Worm (Caenorhabditis elegans) whole organism, L4 larva: Measurements from ENCODE around the gene mam-6.
A peak's percentile ranks its signal among the peaks of the same experiment; 100 is the strongest.

Experiments used
- F10B5.3 ChIP-seq: sonication (generic microtip); optimal IDR thresholded peaks from 2 replicates; lab custom pipeline; 2016; ENCODE audit warnings: mild to moderate bottlenecking, missing genetic modification characterization, missing compliant biosample characterization
- F37D6.2 ChIP-seq: sonication (generic microtip); optimal IDR thresholded peaks from 2 replicates; lab custom pipeline; 2016; ENCODE audit warnings: mild to moderate bottlenecking, missing genetic modification characterization, missing compliant biosample characterization
- R02D3.7 ChIP-seq: fragments of 150-350 bp; sonication (generic microtip); optimal IDR thresholded peaks from 3 replicates; lab custom pipeline; 2014; ENCODE audit warnings: missing biosample characterization, missing genetic modification characterization
- T20F7.1 ChIP-seq: fragments of 200-800 bp; sonication (Bioruptor generic); optimal IDR thresholded peaks from 2 replicates; lab custom pipeline; 2018; ENCODE audit warnings: mild to moderate bottlenecking, missing genetic modification characterization, missing compliant biosample characterization
- Y105C5A.15 ChIP-seq: fragments of 200-800 bp; sonication (Bioruptor generic); IDR thresholded peaks from 2 replicates; pipeline ENCODE4 v1.3.6; 2022; ENCODE audit warnings: missing genetic modification characterization, missing compliant biosample characterization
- Y48G9A.11 ChIP-seq: fragments of 200-800 bp; sonication (Bioruptor generic); IDR thresholded peaks from 2 replicates; pipeline ENCODE4 v1.3.6; 2022; ENCODE audit warnings: missing genetic modification reagents, missing genetic modification characterization, missing compliant biosample characterization
- Y75B8A.6 ChIP-seq: fragments of 200-800 bp; sonication (Bioruptor generic); IDR thresholded peaks from 2 replicates; pipeline ENCODE4 v1.3.6; 2022; ENCODE audit warnings: missing genetic modification reagents, missing genetic modification characterization, missing compliant biosample characterization
- aha-1 ChIP-seq: fragments of 150-350 bp; peaks from one replicate; lab custom pipeline; 2014; ENCODE audit warnings: missing biosample characterization, missing genetic modification characterization
- aly-2 ChIP-seq: sonication (generic microtip); optimal IDR thresholded peaks from 2 replicates; lab custom pipeline; 2018; ENCODE audit warnings: missing biosample characterization, missing genetic modification characterization
- arid-1 ChIP-seq: fragments of 200-800 bp; sonication (Bioruptor generic); conservative IDR thresholded peaks from 2 replicates; pipeline ENCODE4 v1.3.6; 2022; ENCODE audit warnings: missing genetic modification reagents, missing genetic modification characterization, missing compliant biosample characterization
- ces-1 ChIP-seq: fragments of 150-350 bp; sonication (generic microtip); optimal IDR thresholded peaks from 4 replicates; lab custom pipeline; 2014; ENCODE audit warnings: missing biosample characterization, missing genetic modification reagents, missing genetic modification characterization
- cey-2 ChIP-seq: sonication (generic microtip); optimal IDR thresholded peaks from 3 replicates; lab custom pipeline; 2017; ENCODE audit warnings: missing genetic modification characterization, mild to moderate bottlenecking, missing compliant biosample characterization, antibody characterized with exemption, borderline replicate concordance; ENCODE audit not compliant: insufficient read depth
- ctbp-1 ChIP-seq: fragments of 200-800 bp; sonication (Bioruptor generic); IDR thresholded peaks from 2 replicates; pipeline ENCODE4 v1.3.6; 2022; ENCODE audit warnings: missing genetic modification reagents, missing genetic modification characterization, missing compliant biosample characterization
- daf-12 ChIP-seq: fragments of 150-350 bp; optimal IDR thresholded peaks from 2 replicates; lab custom pipeline; 2014; ENCODE audit warnings: missing biosample characterization, missing genetic modification reagents, missing genetic modification characterization
- daf-16 ChIP-seq, 3 experiments: sonication (generic microtip); optimal IDR thresholded peaks; 2 replicates each; lab custom pipeline; 2016 to 2017; ENCODE audit warnings: missing genetic modification characterization in 3 of 3, missing genetic modification reagents in 3 of 3, mild to moderate bottlenecking in 2 of 3, missing compliant biosample characterization in 2 of 3, missing biosample characterization in 1 of 3, moderate library complexity in 1 of 3
- daf-19 ChIP-seq: fragments of 200-800 bp; sonication (Bioruptor generic); conservative IDR thresholded peaks from 2 replicates; pipeline ENCODE4 v1.3.6; 2022; ENCODE audit warnings: missing genetic modification characterization, missing compliant biosample characterization
- dmd-9 ChIP-seq: fragments of 200-800 bp; sonication (Bioruptor generic); IDR thresholded peaks from 2 replicates; pipeline ENCODE4 v1.3.6; 2022; ENCODE audit warnings: missing genetic modification reagents, missing genetic modification characterization, missing compliant biosample characterization
- dpl-1 ChIP-seq: fragments of 150-350 bp; optimal IDR thresholded peaks from 2 replicates; lab custom pipeline; 2014; ENCODE audit warnings: missing biosample characterization, missing genetic modification reagents, missing genetic modification characterization
- egl-43 ChIP-seq: fragments of 200-800 bp; sonication (Bioruptor generic); IDR thresholded peaks from 2 replicates; pipeline ENCODE4 v1.3.6; 2022; ENCODE audit warnings: missing genetic modification reagents, missing genetic modification characterization, missing compliant biosample characterization
- fos-1 ChIP-seq: fragments of 150-350 bp; optimal IDR thresholded peaks from 2 replicates; lab custom pipeline; 2014; ENCODE audit warnings: missing biosample characterization, missing genetic modification characterization
- hif-1 ChIP-seq, 2 experiments: sonication (generic microtip); optimal IDR thresholded peaks; 2 replicates each; lab custom pipeline; 2016 to 2017; ENCODE audit warnings: missing compliant biosample characterization in 2 of 2, missing genetic modification characterization in 2 of 2, missing genetic modification reagents in 2 of 2, missing genotype in 2 of 2, mild to moderate bottlenecking in 1 of 2
- hlh-11 ChIP-seq: fragments of 200-800 bp; sonication (Bioruptor generic); optimal IDR thresholded peaks from 2 replicates; lab custom pipeline; 2018; ENCODE audit warnings: mild to moderate bottlenecking, missing genetic modification characterization, missing compliant biosample characterization
- hlh-30 ChIP-seq: sonication (generic microtip); optimal IDR thresholded peaks from 2 replicates; lab custom pipeline; 2017; ENCODE audit warnings: antibody characterized with exemption, mild to moderate bottlenecking, missing genetic modification characterization, missing compliant biosample characterization; ENCODE audit not compliant: insufficient read depth
- lin-13 ChIP-seq: fragments of 150-350 bp; optimal IDR thresholded peaks from 2 replicates; lab custom pipeline; 2014; ENCODE audit warnings: missing biosample characterization, missing genetic modification reagents, missing genetic modification characterization
- lin-29 ChIP-seq: fragments of 200-800 bp; sonication (Bioruptor generic); IDR thresholded peaks from 2 replicates; pipeline ENCODE4 v1.3.6; 2022; ENCODE audit warnings: missing genetic modification reagents, missing genetic modification characterization, missing compliant biosample characterization
- lsy-2 ChIP-seq, 2 experiments: fragments of 150-350 bp in 1 of 2; sonication (generic microtip) in 1 of 2; optimal IDR thresholded peaks; 2 replicates each; lab custom pipeline; 2014 to 2017; ENCODE audit warnings: missing biosample characterization in 2 of 2, missing genetic modification characterization in 2 of 2
- madf-5 ChIP-seq, 2 experiments: fragments of 200-800 bp; sonication (Bioruptor generic); IDR thresholded peaks; 2 replicates each; pipeline ENCODE4 v1.3.6; 2022; ENCODE audit warnings: missing compliant biosample characterization in 2 of 2, missing genetic modification characterization in 2 of 2
- mdt-29 ChIP-seq: fragments of 200-800 bp; sonication (Bioruptor generic); IDR thresholded peaks from 2 replicates; pipeline ENCODE4 v1.3.6; 2022; ENCODE audit warnings: missing genetic modification reagents, missing genetic modification characterization, missing compliant biosample characterization
- mep-1 ChIP-seq: fragments of 150-350 bp; sonication (generic microtip); optimal IDR thresholded peaks from 3 replicates; lab custom pipeline; 2014; ENCODE audit warnings: missing biosample characterization, missing genetic modification characterization
- mes-2 ChIP-seq: sonication (generic microtip); optimal IDR thresholded peaks from 2 replicates; lab custom pipeline; 2016; ENCODE audit warnings: missing genotype, mild to moderate bottlenecking, missing genetic modification characterization, missing compliant biosample characterization; ENCODE audit not compliant: poor library complexity, severe bottlenecking
- nhr-10 ChIP-seq: fragments of 150-350 bp; optimal IDR thresholded peaks from 2 replicates; lab custom pipeline; 2014; ENCODE audit warnings: missing biosample characterization, missing genetic modification characterization
- nhr-102 ChIP-seq: sonication (generic microtip); optimal IDR thresholded peaks from 2 replicates; lab custom pipeline; 2016; ENCODE audit warnings: mild to moderate bottlenecking, missing genetic modification characterization, moderate library complexity, missing compliant biosample characterization
- nhr-11 ChIP-seq: fragments of 150-350 bp; optimal IDR thresholded peaks from 2 replicates; lab custom pipeline; 2014; ENCODE audit warnings: missing biosample characterization, missing genetic modification characterization
- nhr-111 ChIP-seq: fragments of 200-800 bp; sonication (Bioruptor generic); optimal IDR thresholded peaks from 2 replicates; lab custom pipeline; 2018; ENCODE audit warnings: mild to moderate bottlenecking, missing genetic modification characterization, missing compliant biosample characterization
- nhr-237 ChIP-seq: sonication (generic microtip); optimal IDR thresholded peaks from 2 replicates; lab custom pipeline; 2017; ENCODE audit warnings: missing biosample characterization, missing genetic modification characterization
- nhr-25 ChIP-seq: sonication (generic microtip); optimal IDR thresholded peaks from 2 replicates; lab custom pipeline; 2017; ENCODE audit warnings: missing genetic modification characterization, mild to moderate bottlenecking, missing compliant biosample characterization, antibody characterized with exemption, moderate library complexity, borderline replicate concordance; ENCODE audit not compliant: insufficient read depth
- nhr-28 ChIP-seq: fragments of 150-350 bp; optimal IDR thresholded peaks from 2 replicates; lab custom pipeline; 2014; ENCODE audit warnings: missing biosample characterization, missing genetic modification characterization
- nhr-41 ChIP-seq: fragments of 200-800 bp; sonication (Bioruptor generic); IDR thresholded peaks from 2 replicates; pipeline ENCODE4 v1.3.6; 2022; ENCODE audit warnings: missing genetic modification reagents, missing genetic modification characterization, missing compliant biosample characterization
- nhr-76 ChIP-seq: fragments of 150-350 bp; optimal IDR thresholded peaks from 2 replicates; lab custom pipeline; 2014; ENCODE audit warnings: missing biosample characterization, missing genetic modification characterization
- nhr-77 ChIP-seq: fragments of 150-350 bp; optimal IDR thresholded peaks from 2 replicates; lab custom pipeline; 2014; ENCODE audit warnings: missing biosample characterization, missing genetic modification characterization
- php-3 ChIP-seq: fragments of 200-800 bp; sonication (Bioruptor generic); IDR thresholded peaks from 2 replicates; pipeline ENCODE4 v1.3.6; 2022; ENCODE audit warnings: missing genetic modification reagents, missing genetic modification characterization, missing compliant biosample characterization
- pqm-1 ChIP-seq: sonication (generic microtip); optimal IDR thresholded peaks from 2 replicates; lab custom pipeline; 2017; ENCODE audit warnings: missing biosample characterization, missing genetic modification characterization
- rbr-2 ChIP-seq: sonication (generic microtip); optimal IDR thresholded peaks from 2 replicates; lab custom pipeline; 2016; ENCODE audit warnings: missing genotype, missing genetic modification characterization, missing compliant biosample characterization
- saeg-2 ChIP-seq: fragments of 200-800 bp; sonication (Bioruptor generic); IDR thresholded peaks from 2 replicates; pipeline ENCODE4 v1.3.6; 2022; ENCODE audit warnings: missing genetic modification reagents, missing genetic modification characterization, missing compliant biosample characterization
- tag-97 ChIP-seq: fragments of 200-800 bp; sonication (Bioruptor generic); IDR thresholded peaks from 2 replicates; pipeline ENCODE4 v1.3.6; 2022; ENCODE audit warnings: missing genetic modification characterization, missing compliant biosample characterization
- ztf-7 ChIP-seq: fragments of 150-350 bp; optimal IDR thresholded peaks from 2 replicates; lab custom pipeline; 2014; ENCODE audit warnings: missing biosample characterization, missing genetic modification characterization

The mam-6 gene

ce11 chrX:15042549-15042948 is 26.6 kb downstream of the mam-6 start:
- TF ChIP-seq fos-1 (no peak), tag-97 (no peak), Y75B8A.6 (GFP tag; lab: Robert Waterston, UW) (no peak), F10B5.3 (tag; lab: Kevin White, UChicago) (no peak), cey-2 (no peak), daf-19 (GFP tag; lab: Robert Waterston, UW) (no peak), php-3 (GFP tag; lab: Robert Waterston, UW) (no peak), nhr-28 (no peak), hlh-11 (tag; lab: Kevin White, UChicago) (no peak), Y48G9A.11 (GFP tag; lab: Robert Waterston, UW) (no peak), egl-43 (GFP tag; lab: Robert Waterston, UW) (no peak), nhr-11 (tag; lab: Kevin White, UChicago) (no peak), nhr-25 (tag; lab: Kevin White, UChicago) (no peak), daf-12 (no peak)

- TF ChIP-seq ces-1 (GFP tag; lab: Kevin White, UChicago) (peak; percentile 37), nhr-76 (tag; lab: Kevin White, UChicago) (no peak), fos-1 (no peak)
These were observed 27.8 kb downstream of the mam-6 start for ce11 chrX:15041340-15041739.

- TF ChIP-seq nhr-237 (tag; lab: Kevin White, UChicago) (no peak), saeg-2 (no peak), mdt-29 (GFP tag; lab: Robert Waterston, UW) (no peak), nhr-25 (tag; lab: Kevin White, UChicago) (peak; percentile 87), ztf-7 (tag; lab: Kevin White, UChicago) (no peak), mep-1 (tag; lab: Kevin White, UChicago) (peak; percentile 93), nhr-111 (GFP tag; lab: Kevin White, UChicago) (no peak), dpl-1 (GFP tag; lab: Kevin White, UChicago) (peak; percentile 69), pqm-1 (tag; lab: Kevin White, UChicago) (peak; percentile 54), nhr-11 (tag; lab: Kevin White, UChicago) (peak; percentile 95), aly-2 (no peak), aha-1 (tag; lab: Kevin White, UChicago) (peak; percentile 99), lin-13 (GFP tag; lab: Kevin White, UChicago) (peak; percentile 93), nhr-41 (GFP tag; lab: Robert Waterston, UW) (0 out of 2 replicates have a peak, but pooled peaks have one; percentile 67), madf-5 (GFP tag; IDR thresholded peaks at IDR 0.05; lab: Robert Waterston, UW) (no peak), hlh-30 (tag; lab: Kevin White, UChicago) (peak; percentile 100), rbr-2 (peak; percentile 84), Y105C5A.15 (no peak), nhr-10 (no peak), nhr-102 (tag; lab: Kevin White, UChicago) (peak; percentile 59), lin-29 (GFP tag; lab: Robert Waterston, UW) (peak; percentile 56; the same call in 1 of the 2 replicates), arid-1 (GFP tag; lab: Robert Waterston, UW) (peak; percentile 64; the same call in 1 of the 2 replicates), R02D3.7 (tag; lab: Kevin White, UChicago) (no peak), ctbp-1 (GFP tag; lab: Robert Waterston, UW) (peak; percentile 52; the same call in 1 of the 2 replicates), hif-1 (tag; optimal IDR thresholded peaks at IDR 0.05; lab: Kevin White, UChicago) (peak in 1 of 2 experiments; percentile 82), mes-2 (tag; lab: Kevin White, UChicago) (peak; percentile 72), daf-16 (GFP tag; optimal IDR thresholded peaks at IDR 0.05; lab: Kevin White, UChicago) (peak in 1 of 2 experiments; percentile 70), daf-16 (tag; optimal IDR thresholded peaks at IDR 0.05; lab: Kevin White, UChicago) (peak; percentile 74), dmd-9 (GFP tag; lab: Robert Waterston, UW) (no peak), F37D6.2 (tag; lab: Kevin White, UChicago) (peak; percentile 44), php-3 (GFP tag; lab: Robert Waterston, UW) (peak; percentile 55; the same call in 1 of the 2 replicates), T20F7.1 (GFP tag; lab: Kevin White, UChicago) (peak; percentile 75), nhr-77 (tag; lab: Kevin White, UChicago) (peak; percentile 94), lsy-2 (tag; optimal IDR thresholded peaks at IDR 0.05; lab: Kevin White, UChicago) (peak; percentile 60 to 80)
These were observed 28.5 kb downstream of the mam-6 start, which contains the start of gene C18B12.4 for ce11 chrX:15040552-15041080. TSS of gene C18B12.4 (minus strand) at chrX:15040602.
